Fruit fly (Drosophila melanogaster): Measurements from ENCODE around the gene CG1896.

- TF ChIP-seq CTCF (optimal IDR thresholded peaks at IDR 0.05) = no peak
- no peak for TF ChIP-seq CG8478 (optimal IDR thresholded peaks at IDR 0.05)
These were observed 23.4 kb downstream of the CG1896 start for dm6 chr3R:31767528-31767927.
